Worm (Caenorhabditis elegans) whole organism, L2 larva: ENCODE measurements around the gene eas-1.

ENCODE experiments used
- F13H6.1 ChIP-seq: sonication (generic microtip); optimal IDR thresholded peaks from 2 replicates; lab custom pipeline; 2016; ENCODE audit warnings: missing genetic modification characterization, missing compliant biosample characterization
- blmp-1 ChIP-seq: sonication (generic microtip); optimal IDR thresholded peaks from 2 replicates; lab custom pipeline; 2017; ENCODE audit warnings: missing genetic modification characterization, mild to moderate bottlenecking, missing compliant biosample characterization, antibody characterized with exemption, moderate library complexity; ENCODE audit not compliant: insufficient read depth
- elt-1 ChIP-seq: fragments of 150-350 bp; optimal IDR thresholded peaks from 2 replicates; lab custom pipeline; 2014; ENCODE audit warnings: missing biosample characterization, missing genetic modification characterization
- lin-11 ChIP-seq: fragments of 150-350 bp; sonication (generic microtip); optimal IDR thresholded peaks from 2 replicates; lab custom pipeline; 2014; ENCODE audit warnings: missing biosample characterization, missing genetic modification characterization, inconsistent platforms, mixed read lengths
- lsy-2 ChIP-seq, 2 experiments: fragments of 150-350 bp in 1 of 2; sonication (generic microtip) in 1 of 2; optimal IDR thresholded peaks; 2 replicates each; lab custom pipeline; 2014 to 2017; ENCODE audit warnings: missing biosample characterization in 2 of 2, missing genetic modification characterization in 2 of 2
- mdl-1 ChIP-seq, 2 experiments: fragments of 150-350 bp in 1 of 2; sonication (generic microtip) in 1 of 2; optimal IDR thresholded peaks; 2 replicates each; lab custom pipeline; 2017; ENCODE audit warnings: missing biosample characterization in 2 of 2, missing genetic modification characterization in 2 of 2
- nhr-11 ChIP-seq: fragments of 150-350 bp; optimal IDR thresholded peaks from 2 replicates; lab custom pipeline; 2014; ENCODE audit warnings: missing biosample characterization, missing genetic modification characterization
- nhr-12 ChIP-seq: fragments of 150-350 bp; optimal IDR thresholded peaks from 2 replicates; lab custom pipeline; 2014; ENCODE audit warnings: missing biosample characterization, missing genetic modification characterization
- nhr-237 ChIP-seq: fragments of 150-350 bp; optimal IDR thresholded peaks from 2 replicates; lab custom pipeline; 2014; ENCODE audit warnings: missing biosample characterization, missing genetic modification characterization
- nhr-25 ChIP-seq: fragments of 150-350 bp; sonication (generic microtip); optimal IDR thresholded peaks from 3 replicates; lab custom pipeline; 2014; ENCODE audit warnings: missing biosample characterization, missing genetic modification characterization
- nhr-77 ChIP-seq: fragments of 150-350 bp; optimal IDR thresholded peaks from 2 replicates; lab custom pipeline; 2014; ENCODE audit warnings: missing biosample characterization, missing genetic modification characterization

- TF ChIP-seq elt-1 (tag; lab: Kevin White, UChicago): no peak
- TF ChIP-seq nhr-25 (tag; lab: Kevin White, UChicago): peak; percentile 53
- no peak for TF ChIP-seq F13H6.1
- no peak for TF ChIP-seq blmp-1 (tag; lab: Kevin White, UChicago)
- no peak for TF ChIP-seq mdl-1 (tag; optimal IDR thresholded peaks at IDR 0.05; lab: Kevin White, UChicago)
- no peak for TF ChIP-seq nhr-237
- no peak for TF ChIP-seq lsy-2 (tag; optimal IDR thresholded peaks at IDR 0.05; lab: Kevin White, UChicago)
- TF ChIP-seq nhr-77: no peak
- no peak for TF ChIP-seq lin-11 (tag; lab: Kevin White, UChicago)
- no peak for TF ChIP-seq nhr-12 (tag; lab: Kevin White, UChicago)
- TF ChIP-seq nhr-11: no peak
Measured at ce11 chrII:4769096-4769495, 28.9 kb downstream of the eas-1 start.
